Fruit fly (Drosophila melanogaster) whole organism, embryonic: Measurements from ENCODE around the gene CG15865.

Experiments
- CG13424 ChIP-seq: fragments of 200-800 bp; sonication (Bioruptor generic); optimal IDR thresholded peaks from 2 replicates; lab custom pipeline; 2019; ENCODE audit warnings: missing biosample characterization, mild to moderate bottlenecking, missing genetic modification characterization, moderate library complexity
- CG17802 ChIP-seq: fragments of 200-800 bp; sonication (Bioruptor generic); optimal IDR thresholded peaks from 2 replicates; lab custom pipeline; 2018; ENCODE audit warnings: missing biosample characterization, mild to moderate bottlenecking, missing genetic modification characterization, moderate library complexity
- CG3726 ChIP-seq: fragments of 200-800 bp; sonication (Bioruptor generic); IDR thresholded peaks from 3 replicates; pipeline ENCODE4, ENCODE4 v1.3.6; 2022; ENCODE audit warnings: missing biosample characterization, missing genetic modification characterization
- D ChIP-seq, 2 experiments: fragments of 200-800 bp in 1 of 2; fragments of >200 bp in 1 of 2; sonication (Bioruptor generic) in 1 of 2; optimal IDR thresholded peaks; 2 replicates in 1 of 2; 3 replicates in 1 of 2; lab custom pipeline; 2017; ENCODE audit warnings: mild to moderate bottlenecking in 1 of 2, missing biosample characterization in 1 of 2, missing genetic modification characterization in 1 of 2, missing genetic modification reagents in 1 of 2
- Eip74EF ChIP-seq, 2 experiments: fragments of 200-800 bp in 1 of 2; fragments of >200 bp in 1 of 2; sonication (Bioruptor generic) in 1 of 2; optimal IDR thresholded peaks; 2 replicates each; lab custom pipeline; 2017 to 2019; ENCODE audit warnings: missing biosample characterization in 2 of 2, missing genetic modification characterization in 2 of 2, mild to moderate bottlenecking in 1 of 2, moderate library complexity in 1 of 2
- Sox100B ChIP-seq: fragments of 200-800 bp; sonication (Bioruptor generic); optimal IDR thresholded peaks from 3 replicates; lab custom pipeline; 2018; ENCODE audit warnings: missing biosample characterization, mild to moderate bottlenecking, missing genetic modification characterization
- Trl ChIP-seq, 3 experiments: fragments of >200 bp in 2 of 3; fragments of 200-800 bp in 1 of 3; sonication (Bioruptor generic) in 1 of 3; optimal IDR thresholded peaks; 2 replicates in 1 of 3; 3 replicates in 2 of 3; lab custom pipeline; 2016 to 2017; ENCODE audit warnings: missing biosample characterization in 1 of 3, missing genetic modification characterization in 1 of 3
- h ChIP-seq: fragments of >200 bp; optimal IDR thresholded peaks from 2 replicates; lab custom pipeline; 2017
- jigr1 ChIP-seq: fragments of 200-800 bp; sonication (Bioruptor generic); IDR thresholded peaks from 3 replicates; pipeline ENCODE4 v1.3.6; 2022; ENCODE audit warnings: missing biosample characterization, missing genetic modification characterization
- tna ChIP-seq: fragments of 200-800 bp; sonication (Bioruptor generic); IDR thresholded peaks from 2 replicates; pipeline ENCODE4 v1.3.6; 2022; ENCODE audit warnings: missing biosample characterization, missing genetic modification characterization; ENCODE audit not compliant: partially characterized antibody
- zf30C ChIP-seq: fragments of 200-800 bp; sonication (Bioruptor generic); optimal IDR thresholded peaks from 3 replicates; lab custom pipeline; 2018; ENCODE audit warnings: missing biosample characterization, mild to moderate bottlenecking, missing genetic modification characterization

dm6 chrX:16651098-16651497 is 13.2 kb downstream of the CG15865 start, which contains the start of the genes CG32573 and CG42512:
- no peak for TF ChIP-seq CG17802 (tag; lab: Kevin White, UChicago)
- TF ChIP-seq CG13424 (tag; lab: Kevin White, UChicago): no peak
- no peak for TF ChIP-seq zf30C
- no peak for TF ChIP-seq h (lab: Kevin White, UChicago)
- no peak for TF ChIP-seq Eip74EF (GFP tag; optimal IDR thresholded peaks at IDR 0.05; lab: Kevin White, UChicago)
- no peak for TF ChIP-seq jigr1 (GFP tag; lab: Robert Waterston, UW)
- TF ChIP-seq CG3726 (GFP tag; lab: Robert Waterston, UW): no peak
- peak; percentile 74 for TF ChIP-seq tna
- TF ChIP-seq D (optimal IDR thresholded peaks at IDR 0.05; lab: Kevin White, UChicago): no peak
- TF ChIP-seq D (GFP tag; optimal IDR thresholded peaks at IDR 0.05; lab: Kevin White, UChicago): no peak
- TF ChIP-seq Trl (optimal IDR thresholded peaks at IDR 0.05; lab: Kevin White, UChicago): no peak
- TF ChIP-seq Trl (GFP tag; optimal IDR thresholded peaks at IDR 0.05; lab: Kevin White, UChicago): no peak
- TF ChIP-seq Sox100B (GFP tag; lab: Kevin White, UChicago): no peak
